Fruit fly (Drosophila melanogaster) whole organism, embryonic: Measurements from ENCODE around the gene Polr1H.
A peak's percentile ranks its signal among the peaks of the same experiment; 100 is the strongest.

Experiments used
- Ada2b ChIP-seq: fragments of 200-800 bp; sonication (Bioruptor generic); IDR thresholded peaks from 2 replicates; pipeline ENCODE4 v1.3.6; 2022; ENCODE audit warnings: missing biosample characterization, missing genetic modification characterization
- Bdp1 ChIP-seq: fragments of 200-800 bp; sonication (Bioruptor generic); optimal IDR thresholded peaks from 3 replicates; lab custom pipeline; 2016; ENCODE audit warnings: missing biosample characterization, missing genetic modification characterization
- CG10565 ChIP-seq: fragments of 200-800 bp; sonication (Bioruptor generic); optimal IDR thresholded peaks from 3 replicates; lab custom pipeline; 2016; ENCODE audit warnings: missing biosample characterization, mild to moderate bottlenecking, missing genetic modification characterization
- CG11456 ChIP-seq: fragments of 200-800 bp; sonication (Bioruptor generic); IDR thresholded peaks from 3 replicates; pipeline ENCODE4 v1.3.6; 2022; ENCODE audit warnings: missing biosample characterization, missing genetic modification characterization
- CG13624 ChIP-seq: fragments of 200-800 bp; sonication (Bioruptor generic); optimal IDR thresholded peaks from 2 replicates; lab custom pipeline; 2016; ENCODE audit warnings: missing biosample characterization, missing genetic modification characterization
- CG14667 ChIP-seq: fragments of 200-800 bp; sonication (Bioruptor generic); IDR thresholded peaks from 2 replicates; pipeline ENCODE4 v1.3.6; 2022; ENCODE audit warnings: missing biosample characterization, missing genetic modification characterization
- CG15696 ChIP-seq: fragments of 200-800 bp; sonication (Bioruptor generic); optimal IDR thresholded peaks from 2 replicates; lab custom pipeline; 2019; ENCODE audit warnings: missing biosample characterization, mild to moderate bottlenecking, missing genetic modification characterization, moderate library complexity
- CG16815 ChIP-seq: fragments of 200-800 bp; sonication (Bioruptor generic); optimal IDR thresholded peaks from 3 replicates; lab custom pipeline; 2017; ENCODE audit warnings: missing biosample characterization, mild to moderate bottlenecking, missing genetic modification characterization
- CG17612 ChIP-seq: fragments of 200-800 bp; sonication (Bioruptor generic); IDR thresholded peaks from 2 replicates; pipeline ENCODE4 v1.3.6; 2022; ENCODE audit warnings: missing biosample characterization, missing genetic modification characterization
- CG2116 ChIP-seq: fragments of 200-800 bp; sonication (Bioruptor generic); optimal IDR thresholded peaks from 3 replicates; lab custom pipeline; 2018; ENCODE audit warnings: missing biosample characterization, mild to moderate bottlenecking, missing genetic modification characterization
- CG2202 ChIP-seq: fragments of 200-800 bp; sonication (Bioruptor generic); optimal IDR thresholded peaks from 2 replicates; lab custom pipeline; 2018; ENCODE audit warnings: missing biosample characterization, mild to moderate bottlenecking, missing genetic modification characterization
- CG31224 ChIP-seq: fragments of 200-800 bp; sonication (Bioruptor generic); IDR thresholded peaks from 2 replicates; pipeline ENCODE4 v1.3.6; 2022; ENCODE audit warnings: missing biosample characterization, missing genetic modification characterization
- CG4282 ChIP-seq: fragments of 200-800 bp; sonication (Bioruptor generic); optimal IDR thresholded peaks from 2 replicates; lab custom pipeline; 2016; ENCODE audit warnings: missing biosample characterization, missing genetic modification characterization
- CG9609 ChIP-seq: fragments of 200-800 bp; sonication (Bioruptor generic); optimal IDR thresholded peaks from 3 replicates; lab custom pipeline; 2016; ENCODE audit warnings: missing biosample characterization, missing genetic modification characterization
- CG9932 ChIP-seq: fragments of 200-800 bp; sonication (Bioruptor generic); IDR thresholded peaks from 2 replicates; pipeline ENCODE4 v1.3.6; 2022; ENCODE audit warnings: missing biosample characterization, missing genetic modification characterization
- Dip3 ChIP-seq: fragments of 200-800 bp; sonication (Bioruptor generic); optimal IDR thresholded peaks from 3 replicates; lab custom pipeline; 2016; ENCODE audit warnings: missing biosample characterization, missing genetic modification characterization
- Doc2 ChIP-seq: fragments of 200-800 bp; sonication (Bioruptor generic); IDR thresholded peaks from 2 replicates; pipeline ENCODE4 v1.3.6; 2022; ENCODE audit warnings: missing biosample characterization, missing genetic modification characterization
- E2f2 ChIP-seq: fragments of 200-800 bp; sonication (Bioruptor generic); IDR thresholded peaks from 2 replicates; pipeline ENCODE4 v1.3.6; 2022; ENCODE audit warnings: missing biosample characterization, missing genetic modification characterization
- Fer1 ChIP-seq: fragments of 200-800 bp; sonication (Bioruptor generic); optimal IDR thresholded peaks from 2 replicates; lab custom pipeline; 2017; ENCODE audit warnings: missing biosample characterization, mild to moderate bottlenecking, missing genetic modification characterization
- HLH4C ChIP-seq: fragments of 200-800 bp; sonication (Bioruptor generic); IDR thresholded peaks from 3 replicates; pipeline ENCODE4 v1.3.6; 2022; ENCODE audit warnings: missing biosample characterization, missing genetic modification characterization; ENCODE audit not compliant: partially characterized antibody
- Max ChIP-seq: fragments of 200-800 bp; sonication (Bioruptor generic); optimal IDR thresholded peaks from 2 replicates; lab custom pipeline; 2016; ENCODE audit warnings: missing biosample characterization, mild to moderate bottlenecking, missing genetic modification characterization
- Mes4 ChIP-seq: fragments of 200-800 bp; sonication (Bioruptor generic); optimal IDR thresholded peaks from 2 replicates; lab custom pipeline; 2016; ENCODE audit warnings: missing biosample characterization, missing genetic modification characterization
- Nf-YB ChIP-seq: fragments of 200-800 bp; sonication (Bioruptor generic); optimal IDR thresholded peaks from 3 replicates; lab custom pipeline; 2019; ENCODE audit warnings: missing biosample characterization, mild to moderate bottlenecking, missing genetic modification characterization, moderate library complexity
- Pdp1 ChIP-seq, 2 experiments: fragments of 200-800 bp; sonication (Bioruptor generic); optimal IDR thresholded peaks; 3 replicates each; lab custom pipeline; 2016; ENCODE audit warnings: missing biosample characterization in 2 of 2, missing genetic modification characterization in 2 of 2, mild to moderate bottlenecking in 1 of 2, moderate library complexity in 1 of 2
- Rx ChIP-seq: fragments of 200-800 bp; sonication (Bioruptor generic); IDR thresholded peaks from 2 replicates; pipeline ENCODE4 v1.3.6; 2022; ENCODE audit warnings: missing biosample characterization, missing genetic modification characterization
- Scr ChIP-seq: fragments of 200-800 bp; sonication (Bioruptor generic); IDR thresholded peaks from 2 replicates; pipeline ENCODE4 v1.3.6; 2022; ENCODE audit warnings: missing biosample characterization, missing genetic modification characterization; ENCODE audit not compliant: partially characterized antibody
- Stat92E ChIP-seq, 3 experiments: fragments of >200 bp in 2 of 3; fragments of 200-800 bp in 1 of 3; sonication (Bioruptor generic) in 1 of 3; optimal IDR thresholded peaks; 2 replicates each; lab custom pipeline; 2017 to 2019; ENCODE audit warnings: missing biosample characterization in 3 of 3, missing genetic modification characterization in 3 of 3, mild to moderate bottlenecking in 1 of 3, moderate library complexity in 1 of 3
- YL-1 ChIP-seq: fragments of 200-800 bp; sonication (Bioruptor generic); optimal IDR thresholded peaks from 3 replicates; lab custom pipeline; 2017; ENCODE audit warnings: missing biosample characterization, mild to moderate bottlenecking, missing genetic modification characterization
- ash1 ChIP-seq: fragments of 200-800 bp; sonication (Bioruptor generic); optimal IDR thresholded peaks from 2 replicates; lab custom pipeline; 2018; ENCODE audit warnings: missing biosample characterization, mild to moderate bottlenecking, missing genetic modification characterization
- dm ChIP-seq: fragments of 200-800 bp; sonication (Bioruptor generic); optimal IDR thresholded peaks from 3 replicates; lab custom pipeline; 2016; ENCODE audit warnings: missing biosample characterization, missing genetic modification characterization
- ems ChIP-seq: fragments of 200-800 bp; sonication (Bioruptor generic); optimal IDR thresholded peaks from 3 replicates; lab custom pipeline; 2016; ENCODE audit warnings: missing biosample characterization, missing genetic modification characterization
- ewg ChIP-seq: fragments of 200-800 bp; sonication (Bioruptor generic); optimal IDR thresholded peaks from 3 replicates; lab custom pipeline; 2017; ENCODE audit warnings: mild to moderate bottlenecking, missing biosample characterization, missing genetic modification reagents, missing genetic modification characterization
- exex ChIP-seq: fragments of 200-800 bp; sonication (Bioruptor generic); optimal IDR thresholded peaks from 4 replicates; lab custom pipeline; 2018; ENCODE audit warnings: missing biosample characterization, mild to moderate bottlenecking, missing genetic modification characterization, moderate library complexity
- grau ChIP-seq: fragments of 200-800 bp; optimal IDR thresholded peaks from 3 replicates; lab custom pipeline; 2019; ENCODE audit warnings: missing biosample characterization, mild to moderate bottlenecking, missing genetic modification characterization, moderate library complexity
- grn ChIP-seq: fragments of 200-800 bp; sonication (Bioruptor generic); optimal IDR thresholded peaks from 3 replicates; lab custom pipeline; 2017; ENCODE audit warnings: missing biosample characterization, missing genetic modification characterization
- inv ChIP-seq: fragments of 200-800 bp; sonication (Bioruptor generic); IDR thresholded peaks from 2 replicates; pipeline ENCODE4 v1.3.6; 2022; ENCODE audit warnings: missing biosample characterization, missing genetic modification characterization; ENCODE audit not compliant: partially characterized antibody
- jigr1 ChIP-seq: fragments of 200-800 bp; sonication (Bioruptor generic); IDR thresholded peaks from 3 replicates; pipeline ENCODE4 v1.3.6; 2022; ENCODE audit warnings: missing biosample characterization, missing genetic modification characterization
- jumu ChIP-seq: fragments of 200-800 bp; sonication (Bioruptor generic); optimal IDR thresholded peaks from 3 replicates; lab custom pipeline; 2016; ENCODE audit warnings: missing biosample characterization, missing genetic modification characterization
- lov ChIP-seq, 2 experiments: fragments of 200-800 bp in 1 of 2; fragments of >200 bp in 1 of 2; sonication (Bioruptor generic) in 1 of 2; IDR thresholded peaks in 1 of 2; optimal IDR thresholded peaks in 1 of 2; 2 replicates in 1 of 2; 3 replicates in 1 of 2; pipeline versions ENCODE4 v1.3.6 to Lab custom; 2017 to 2022; ENCODE audit warnings: missing biosample characterization in 1 of 2, missing genetic modification characterization in 1 of 2
- nau ChIP-seq: fragments of 200-800 bp; sonication (Bioruptor generic); optimal IDR thresholded peaks from 3 replicates; lab custom pipeline; 2017; ENCODE audit warnings: missing biosample characterization, mild to moderate bottlenecking, missing genetic modification characterization, missing genetic modification reagents
- otp ChIP-seq: fragments of 200-800 bp; sonication (Bioruptor generic); IDR thresholded peaks from 3 replicates; pipeline ENCODE4, ENCODE4 v1.3.6; 2022; ENCODE audit warnings: missing biosample characterization, missing genetic modification characterization
- phol ChIP-seq: fragments of 200-800 bp; sonication (Bioruptor generic); optimal IDR thresholded peaks from 3 replicates; lab custom pipeline; 2018; ENCODE audit warnings: missing biosample characterization, mild to moderate bottlenecking, missing genetic modification characterization, moderate library complexity
- run ChIP-seq: fragments of 200-800 bp; sonication (Bioruptor generic); optimal IDR thresholded peaks from 3 replicates; lab custom pipeline; 2018; ENCODE audit warnings: missing biosample characterization, mild to moderate bottlenecking, missing genetic modification characterization
- sens-2 ChIP-seq: fragments of 200-800 bp; sonication (Bioruptor generic); IDR thresholded peaks from 2 replicates; pipeline ENCODE4 v1.3.6; 2022; ENCODE audit warnings: missing biosample characterization, missing genetic modification characterization
- sob ChIP-seq: fragments of 200-800 bp; sonication (Bioruptor generic); IDR thresholded peaks from 2 replicates; pipeline ENCODE4 v1.3.6; 2022; ENCODE audit warnings: missing biosample characterization, missing genetic modification characterization
- ssp ChIP-seq: fragments of 200-800 bp; sonication (Bioruptor generic); IDR thresholded peaks from 2 replicates; pipeline ENCODE4 v1.3.6; 2022; ENCODE audit warnings: missing biosample characterization, missing genetic modification characterization
- sug ChIP-seq: fragments of 200-800 bp; optimal IDR thresholded peaks from 2 replicates; lab custom pipeline; 2019; ENCODE audit warnings: missing biosample characterization, mild to moderate bottlenecking, missing genetic modification characterization, moderate library complexity
- trem ChIP-seq: fragments of 200-800 bp; optimal IDR thresholded peaks from 3 replicates; lab custom pipeline; 2019; ENCODE audit warnings: missing biosample characterization, mild to moderate bottlenecking, missing genetic modification characterization, moderate library complexity
- tup ChIP-seq: fragments of 200-800 bp; sonication (Bioruptor generic); optimal IDR thresholded peaks from 2 replicates; lab custom pipeline; 2016; ENCODE audit warnings: missing biosample characterization, mild to moderate bottlenecking, missing genetic modification characterization, moderate library complexity
- z ChIP-seq: fragments of 200-800 bp; sonication (Bioruptor generic); IDR thresholded peaks from 3 replicates; pipeline ENCODE4 v1.3.6; 2022; ENCODE audit warnings: missing biosample characterization, missing genetic modification characterization
- zf30C ChIP-seq: fragments of 200-800 bp; sonication (Bioruptor generic); optimal IDR thresholded peaks from 3 replicates; lab custom pipeline; 2018; ENCODE audit warnings: missing biosample characterization, mild to moderate bottlenecking, missing genetic modification characterization

The Polr1H gene

dm6 chr3R:21777660-21778059 is at the start of gene Polr1H:
Polr1H (minus strand) TSS chr3R:21777847.
- TF ChIP-seq otp (GFP tag; lab: Robert Waterston, UW) (no peak), CG13624 (GFP tag; lab: Kevin White, UChicago) (peak; percentile 24), CG9609 (no peak), inv (no peak), Dip3 (GFP tag; lab: Kevin White, UChicago) (no peak), sug (tag; lab: Kevin White, UChicago) (no peak), Scr (no peak), CG10565 (GFP tag; lab: Kevin White, UChicago) (no peak), ash1 (GFP tag; lab: Kevin White, UChicago) (no peak), CG4282 (no peak), sob (GFP tag; lab: Robert Waterston, UW) (no peak), CG17612 (GFP tag; lab: Robert Waterston, UW) (no peak), CG31224 (GFP tag; lab: Robert Waterston, UW) (no peak), z (GFP tag; lab: Robert Waterston, UW) (no peak), dm (peak; percentile 90), CG11456 (GFP tag; lab: Robert Waterston, UW) (no peak), phol (tag; lab: Kevin White, UChicago) (no peak), CG9932 (GFP tag; lab: Robert Waterston, UW) (no peak), jumu (GFP tag; lab: Kevin White, UChicago) (no peak), CG15696 (tag; lab: Kevin White, UChicago) (no peak), Mes4 (GFP tag; lab: Kevin White, UChicago) (no peak), CG2202 (tag; lab: Kevin White, UChicago) (no peak), E2f2 (GFP tag; lab: Robert Waterston, UW) (peak; percentile 87), ssp (GFP tag; lab: Robert Waterston, UW) (no peak), HLH4C (GFP tag; lab: Robert Waterston, UW) (no peak), ewg (GFP tag; lab: Kevin White, UChicago) (no peak), jigr1 (GFP tag; lab: Robert Waterston, UW) (no peak), grn (GFP tag; lab: Kevin White, UChicago) (no peak), Stat92E (GFP tag; optimal IDR thresholded peaks at IDR 0.05; lab: Kevin White, UChicago) (peak in 1 of 3 experiments; percentile 62), YL-1 (GFP tag; lab: Kevin White, UChicago) (peak; percentile 56), Doc2 (GFP tag; lab: Robert Waterston, UW) (no peak), CG14667 (GFP tag; lab: Robert Waterston, UW) (no peak), grau (no peak), Nf-YB (GFP tag; lab: Kevin White, UChicago) (no peak), CG2116 (peak; percentile 21), lov (optimal IDR thresholded peaks at IDR 0.05; lab: Kevin White, UChicago) (no peak), lov (GFP tag; IDR thresholded peaks at IDR 0.05; lab: Robert Waterston, UW) (no peak), nau (GFP tag; lab: Kevin White, UChicago) (no peak), zf30C (GFP tag; lab: Kevin White, UChicago) (no peak), sens-2 (GFP tag; lab: Robert Waterston, UW) (no peak), CG16815 (GFP tag; lab: Kevin White, UChicago) (no peak), Ada2b (GFP tag; lab: Robert Waterston, UW) (no peak), Rx (no peak), trem (peak; percentile 69), exex (tag; lab: Kevin White, UChicago) (no peak), tup (no peak), Fer1 (peak; percentile 41), ems (GFP tag; lab: Kevin White, UChicago) (no peak), Max (GFP tag; lab: Kevin White, UChicago) (peak; percentile 87), Bdp1 (GFP tag; lab: Kevin White, UChicago) (no peak), Pdp1 (GFP tag; optimal IDR thresholded peaks at IDR 0.05; lab: Kevin White, UChicago) (peak in 1 of 2 experiments; percentile 75), run (no peak)
